Fruit fly (Drosophila melanogaster): Measurements from ENCODE around the gene Surf6.

dm6 chr3R:19928544-19928943 lies 23.9 kb upstream of the Surf6 start, which contains the start of gene CG4459:
- TF ChIP-seq crc (GFP tag; optimal IDR thresholded peaks at IDR 0.05) (no peak), CG16779 (GFP tag; IDR thresholded peaks at IDR 0.05) (no peak), ase (GFP tag; IDR thresholded peaks at IDR 0.05) (no peak), Dip3 (GFP tag; optimal IDR thresholded peaks at IDR 0.05) (no peak), CG18599 (GFP tag; optimal IDR thresholded peaks at IDR 0.05) (no peak), cad (GFP tag; optimal IDR thresholded peaks at IDR 0.05) (no peak), HHEX (GFP tag; optimal IDR thresholded peaks at IDR 0.05) (no peak), Ets65A (GFP tag) (no peak), sisA (GFP tag; IDR thresholded peaks at IDR 0.05) (no peak)
